Worm (Caenorhabditis elegans) whole organism, L2 larva: ENCODE measurements around the gene dli-1.

ENCODE experiments used
- F13H6.1 ChIP-seq: sonication (generic microtip); optimal IDR thresholded peaks from 2 replicates; lab custom pipeline; 2016; ENCODE audit warnings: missing genetic modification characterization, missing compliant biosample characterization
- R02D3.7 ChIP-seq: fragments of 150-350 bp; optimal IDR thresholded peaks from 2 replicates; lab custom pipeline; 2014; ENCODE audit warnings: missing biosample characterization, missing genetic modification characterization
- ZK546.5 ChIP-seq: sonication (generic microtip); optimal IDR thresholded peaks from 2 replicates; lab custom pipeline; 2017; ENCODE audit warnings: missing biosample characterization, missing genetic modification characterization
- alr-1 ChIP-seq: fragments of 150-350 bp; optimal IDR thresholded peaks from 2 replicates; lab custom pipeline; 2014; ENCODE audit warnings: missing biosample characterization, missing genetic modification characterization
- ama-1 ChIP-seq: fragments of 150-350 bp; optimal IDR thresholded peaks from 2 replicates; lab custom pipeline; 2018; ENCODE audit warnings: inconsistent platforms
- blmp-1 ChIP-seq: sonication (generic microtip); optimal IDR thresholded peaks from 2 replicates; lab custom pipeline; 2017; ENCODE audit warnings: missing genetic modification characterization, mild to moderate bottlenecking, missing compliant biosample characterization, antibody characterized with exemption, moderate library complexity; ENCODE audit not compliant: insufficient read depth
- ceh-82 ChIP-seq: fragments of 150-350 bp; optimal IDR thresholded peaks from 2 replicates; lab custom pipeline; 2014; ENCODE audit warnings: missing biosample characterization, missing genetic modification characterization
- crh-2 ChIP-seq: sonication (generic microtip); optimal IDR thresholded peaks from 2 replicates; lab custom pipeline; 2017; ENCODE audit warnings: missing biosample characterization, missing genetic modification characterization
- fos-1 ChIP-seq: fragments of 150-350 bp; optimal IDR thresholded peaks from 2 replicates; lab custom pipeline; 2014; ENCODE audit warnings: missing biosample characterization, missing genetic modification characterization
- gmeb-1 ChIP-seq: fragments of 150-350 bp; optimal IDR thresholded peaks from 2 replicates; lab custom pipeline; 2014; ENCODE audit warnings: missing biosample characterization, missing genetic modification characterization
- lin-13 ChIP-seq: fragments of 150-350 bp; optimal IDR thresholded peaks from 2 replicates; lab custom pipeline; 2014; ENCODE audit warnings: missing biosample characterization, missing genetic modification reagents, missing genetic modification characterization
- lin-39 ChIP-seq: fragments of 150-350 bp; optimal IDR thresholded peaks from 2 replicates; lab custom pipeline; 2014; ENCODE audit warnings: missing biosample characterization, missing genetic modification reagents, missing genetic modification characterization
- lsy-2 ChIP-seq, 2 experiments: fragments of 150-350 bp in 1 of 2; sonication (generic microtip) in 1 of 2; optimal IDR thresholded peaks; 2 replicates each; lab custom pipeline; 2014 to 2017; ENCODE audit warnings: missing biosample characterization in 2 of 2, missing genetic modification characterization in 2 of 2
- mdl-1 ChIP-seq, 2 experiments: fragments of 150-350 bp in 1 of 2; sonication (generic microtip) in 1 of 2; optimal IDR thresholded peaks; 2 replicates each; lab custom pipeline; 2017; ENCODE audit warnings: missing biosample characterization in 2 of 2, missing genetic modification characterization in 2 of 2
- nhr-129 ChIP-seq: fragments of 150-350 bp; optimal IDR thresholded peaks from 2 replicates; lab custom pipeline; 2014; ENCODE audit warnings: missing biosample characterization, missing genetic modification characterization
- nhr-21 ChIP-seq: fragments of 150-350 bp; optimal IDR thresholded peaks from 2 replicates; lab custom pipeline; 2014; ENCODE audit warnings: missing biosample characterization, missing genetic modification characterization
- nhr-23 ChIP-seq: fragments of 150-350 bp; optimal IDR thresholded peaks from 2 replicates; lab custom pipeline; 2014; ENCODE audit warnings: missing biosample characterization, missing genetic modification reagents, missing genetic modification characterization
- nhr-25 ChIP-seq: fragments of 150-350 bp; sonication (generic microtip); optimal IDR thresholded peaks from 3 replicates; lab custom pipeline; 2014; ENCODE audit warnings: missing biosample characterization, missing genetic modification characterization
- nhr-6 ChIP-seq: fragments of 150-350 bp; optimal IDR thresholded peaks from 2 replicates; lab custom pipeline; 2014; ENCODE audit warnings: missing biosample characterization, missing genetic modification characterization
- nhr-77 ChIP-seq: fragments of 150-350 bp; optimal IDR thresholded peaks from 2 replicates; lab custom pipeline; 2014; ENCODE audit warnings: missing biosample characterization, missing genetic modification characterization
- peb-1 ChIP-seq: fragments of 150-350 bp; optimal IDR thresholded peaks from 2 replicates; lab custom pipeline; 2014; ENCODE audit warnings: missing biosample characterization, missing genetic modification characterization
- sem-4 ChIP-seq: fragments of 150-350 bp; optimal IDR thresholded peaks from 2 replicates; lab custom pipeline; 2014; ENCODE audit warnings: missing biosample characterization, missing genetic modification reagents, missing genetic modification characterization
- skn-1 ChIP-seq: sonication (generic microtip); optimal IDR thresholded peaks from 2 replicates; lab custom pipeline; 2017; ENCODE audit warnings: missing biosample characterization, missing genetic modification characterization
- sma-3 ChIP-seq: sonication (generic microtip); optimal IDR thresholded peaks from 2 replicates; lab custom pipeline; 2016; ENCODE audit warnings: missing genetic modification reagents, missing genetic modification characterization, missing compliant biosample characterization
- sma-9 ChIP-seq, 2 experiments: fragments of 150-350 bp in 1 of 2; sonication (generic microtip) in 1 of 2; optimal IDR thresholded peaks; 2 replicates each; lab custom pipeline; 2014 to 2016; ENCODE audit warnings: missing genetic modification characterization in 2 of 2, mild to moderate bottlenecking in 1 of 2, missing biosample characterization in 1 of 2, missing compliant biosample characterization in 1 of 2, missing genetic modification reagents in 1 of 2, moderate library complexity in 1 of 2
- snpc-4 ChIP-seq: fragments of 150-350 bp; optimal IDR thresholded peaks from 2 replicates; lab custom pipeline; 2014; ENCODE audit warnings: missing biosample characterization, missing genetic modification characterization
- unc-39 ChIP-seq: fragments of 150-350 bp; optimal IDR thresholded peaks from 2 replicates; lab custom pipeline; 2014; ENCODE audit warnings: missing biosample characterization, missing genetic modification characterization
- unc-55 ChIP-seq: fragments of 150-350 bp; sonication (generic microtip); optimal IDR thresholded peaks from 3 replicates; lab custom pipeline; 2014; ENCODE audit warnings: missing biosample characterization, missing genetic modification reagents, missing genetic modification characterization
- unc-62 ChIP-seq: fragments of 150-350 bp; optimal IDR thresholded peaks from 2 replicates; lab custom pipeline; 2014; ENCODE audit warnings: missing biosample characterization, missing genetic modification reagents, missing genetic modification characterization
- zag-1 ChIP-seq: fragments of 150-350 bp; optimal IDR thresholded peaks from 2 replicates; lab custom pipeline; 2014; ENCODE audit warnings: missing biosample characterization, missing genetic modification characterization
- ztf-1 ChIP-seq: fragments of 200-800 bp; sonication (Bioruptor generic); conservative IDR thresholded peaks from 2 replicates; pipeline ENCODE4 v1.3.6; 2022; ENCODE audit warnings: missing genetic modification characterization, missing compliant biosample characterization
- ztf-11 ChIP-seq: sonication (generic microtip); optimal IDR thresholded peaks from 2 replicates; lab custom pipeline; 2017; ENCODE audit warnings: missing biosample characterization, missing genetic modification characterization
- ztf-4 ChIP-seq: fragments of 150-350 bp; optimal IDR thresholded peaks from 2 replicates; lab custom pipeline; 2014; ENCODE audit warnings: missing biosample characterization, missing genetic modification characterization

The dli-1 gene

ce11 chrIV:13086705-13087104, 11.9 kb downstream of the dli-1 start, which contains the start of gene spin-2:
Gene spin-2, plus strand, starts transcription at chrIV:13087005.
- TF ChIP-seq lsy-2 (tag; optimal IDR thresholded peaks at IDR 0.05; lab: Kevin White, UChicago) = no peak

DNA sequence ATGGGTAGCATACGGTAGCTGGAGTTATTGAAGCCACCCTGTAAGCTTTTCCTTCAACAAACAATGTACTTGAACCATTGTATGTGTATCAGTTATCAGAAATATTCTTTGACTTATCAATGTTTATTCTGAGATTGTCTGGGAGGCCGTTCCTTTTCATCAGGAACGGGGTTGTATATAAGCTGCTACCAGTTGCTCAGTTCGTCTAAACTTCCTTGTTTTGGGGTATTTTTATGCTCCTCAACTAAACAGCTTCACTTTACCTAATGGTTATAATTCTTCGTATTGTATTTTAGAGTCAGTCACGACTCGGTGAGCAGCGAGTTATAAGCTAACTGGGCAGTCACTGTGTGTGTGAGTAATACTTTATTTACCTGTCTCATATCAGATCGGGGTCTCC, 12.9 kb downstream of the dli-1 start:
- TF ChIP-seq nhr-23 (tag; lab: Kevin White, UChicago) (no peak), unc-55 (GFP tag; lab: Kevin White, UChicago) (no peak), blmp-1 (no peak), nhr-21 (tag; lab: Kevin White, UChicago) (no peak), ztf-4 (tag; lab: Kevin White, UChicago) (no peak)

ce11 chrIV:13082836-13083763, 15.5 kb downstream of the dli-1 start:
- TF ChIP-seq alr-1 (tag; lab: Kevin White, UChicago) (no peak), mdl-1 (tag; optimal IDR thresholded peaks at IDR 0.05; lab: Kevin White, UChicago) (no peak), crh-2 (no peak), nhr-25 (peak; percentile 92), nhr-6 (tag; lab: Kevin White, UChicago) (peak; percentile 12), peb-1 (tag; lab: Kevin White, UChicago) (no peak), ZK546.5 (tag; lab: Kevin White, UChicago) (no peak), snpc-4 (tag; lab: Kevin White, UChicago) (no peak), gmeb-1 (tag; lab: Kevin White, UChicago) (no peak), ama-1 (lab: Kevin White, UChicago) (peak; percentile 22), ztf-4 (tag; lab: Kevin White, UChicago) (peak; percentile 77), sma-3 (GFP tag; lab: Kevin White, UChicago) (peak; percentile 66), R02D3.7 (tag; lab: Kevin White, UChicago) (no peak), F13H6.1 (tag; lab: Kevin White, UChicago) (peak; percentile 17)
- TF ChIP-seq, all 48 proteins: peak for 6

DNA sequence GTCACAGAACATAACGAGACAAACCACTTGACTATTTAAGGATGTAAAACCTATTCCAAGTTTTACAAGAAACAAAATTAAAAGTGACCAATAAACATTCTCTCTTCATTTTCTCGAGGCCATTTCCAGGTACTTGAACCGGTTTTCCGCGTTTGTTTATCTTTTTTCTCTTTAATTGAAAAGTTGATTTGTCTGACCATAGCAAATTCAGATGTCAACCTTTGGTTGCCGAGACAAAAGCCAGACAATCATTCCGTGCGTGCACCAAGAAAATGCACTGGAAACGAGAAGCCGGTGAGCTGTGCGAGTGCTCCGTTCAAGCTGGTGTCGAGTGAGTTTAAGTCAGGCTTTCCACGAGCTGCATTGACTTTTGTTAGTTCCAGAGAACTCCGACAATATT, 16.5 kb downstream of the dli-1 start:
- no peak for TF ChIP-seq zag-1 (tag; lab: Kevin White, UChicago)
- no peak for TF ChIP-seq R02D3.7 (tag; lab: Kevin White, UChicago)
- no peak for TF ChIP-seq ceh-82 (tag; lab: Kevin White, UChicago)
- no peak for TF ChIP-seq sma-9 (GFP tag; optimal IDR thresholded peaks at IDR 0.05; lab: Kevin White, UChicago)
- TF ChIP-seq sma-9 (tag; optimal IDR thresholded peaks at IDR 0.05; lab: Kevin White, UChicago) = no peak
- TF ChIP-seq ama-1 (lab: Kevin White, UChicago) = no peak
- peak; percentile 10 for TF ChIP-seq sem-4 (tag; lab: Kevin White, UChicago)
- no peak for TF ChIP-seq nhr-77
- TF ChIP-seq blmp-1 = no peak
- TF ChIP-seq snpc-4 (tag; lab: Kevin White, UChicago) = no peak
- TF ChIP-seq sma-3 (GFP tag; lab: Kevin White, UChicago) = no peak
- no peak for TF ChIP-seq ztf-1 (GFP tag; lab: Robert Waterston, UW)
- TF ChIP-seq gmeb-1 (tag; lab: Kevin White, UChicago) = no peak
- no peak for TF ChIP-seq fos-1 (tag; lab: Kevin White, UChicago)
- no peak for TF ChIP-seq nhr-21 (tag; lab: Kevin White, UChicago)
- TF ChIP-seq ztf-11 (tag; lab: Kevin White, UChicago) = no peak
- no peak for TF ChIP-seq crh-2
- TF ChIP-seq nhr-6 (tag; lab: Kevin White, UChicago) = no peak
- peak; percentile 19 for TF ChIP-seq nhr-25
- TF ChIP-seq unc-62 (GFP tag; lab: Kevin White, UChicago) = no peak
- no peak for TF ChIP-seq unc-39 (tag; lab: Kevin White, UChicago)
- no peak for TF ChIP-seq skn-1 (tag; lab: Kevin White, UChicago)
- TF ChIP-seq lin-13 (GFP tag; lab: Kevin White, UChicago) = no peak
- peak; percentile 38 for TF ChIP-seq nhr-129 (tag; lab: Kevin White, UChicago)
- no peak for TF ChIP-seq lin-39 (tag; lab: Kevin White, UChicago)
